Worm (Caenorhabditis elegans) whole organism, L4 larva: ENCODE results near the gene C26B9.7.
A peak's percentile ranks its signal among the peaks of the same experiment; 100 is the strongest.

Experiments used
- F26F4.8 ChIP-seq: fragments of 200-800 bp; sonication (Bioruptor generic); conservative IDR thresholded peaks from 2 replicates; pipeline ENCODE4 v1.3.6; 2022; ENCODE audit warnings: missing genetic modification characterization, missing compliant biosample characterization
- F37D6.2 ChIP-seq: sonication (generic microtip); optimal IDR thresholded peaks from 2 replicates; lab custom pipeline; 2016; ENCODE audit warnings: mild to moderate bottlenecking, missing genetic modification characterization, missing compliant biosample characterization
- T26A8.4 ChIP-seq: fragments of 200-800 bp; sonication (Bioruptor generic); IDR thresholded peaks from 2 replicates; pipeline ENCODE4 v1.3.6; 2022; ENCODE audit warnings: missing genetic modification characterization, missing compliant biosample characterization
- Y105C5A.15 ChIP-seq: fragments of 200-800 bp; sonication (Bioruptor generic); IDR thresholded peaks from 2 replicates; pipeline ENCODE4 v1.3.6; 2022; ENCODE audit warnings: missing genetic modification characterization, missing compliant biosample characterization
- Y48G9A.11 ChIP-seq: fragments of 200-800 bp; sonication (Bioruptor generic); IDR thresholded peaks from 2 replicates; pipeline ENCODE4 v1.3.6; 2022; ENCODE audit warnings: missing genetic modification reagents, missing genetic modification characterization, missing compliant biosample characterization
- Y5F2A.4 ChIP-seq: fragments of 200-800 bp; sonication (Bioruptor generic); optimal IDR thresholded peaks from 2 replicates; lab custom pipeline; 2018; ENCODE audit warnings: mild to moderate bottlenecking, missing genetic modification characterization, missing compliant biosample characterization
- Y75B8A.6 ChIP-seq: fragments of 200-800 bp; sonication (Bioruptor generic); IDR thresholded peaks from 2 replicates; pipeline ENCODE4 v1.3.6; 2022; ENCODE audit warnings: missing genetic modification reagents, missing genetic modification characterization, missing compliant biosample characterization
- ZK337.2 ChIP-seq: fragments of 200-800 bp; sonication (Bioruptor generic); IDR thresholded peaks from 2 replicates; pipeline ENCODE4 v1.3.6; 2022; ENCODE audit warnings: missing genetic modification reagents, missing genetic modification characterization, missing compliant biosample characterization
- ZK546.5 ChIP-seq, 2 experiments: sonication (generic microtip); optimal IDR thresholded peaks; 2 replicates each; lab custom pipeline; 2017; ENCODE audit warnings: missing biosample characterization in 2 of 2, missing genetic modification characterization in 2 of 2
- aha-1 ChIP-seq: fragments of 150-350 bp; peaks from one replicate; lab custom pipeline; 2014; ENCODE audit warnings: missing biosample characterization, missing genetic modification characterization
- ama-1 ChIP-seq: fragments of 150-350 bp; optimal IDR thresholded peaks from 2 replicates; lab custom pipeline; 2014; ENCODE audit warnings: inconsistent platforms, mixed read lengths
- arid-1 ChIP-seq: fragments of 200-800 bp; sonication (Bioruptor generic); conservative IDR thresholded peaks from 2 replicates; pipeline ENCODE4 v1.3.6; 2022; ENCODE audit warnings: missing genetic modification reagents, missing genetic modification characterization, missing compliant biosample characterization
- ceh-32 ChIP-seq: sonication (generic microtip); optimal IDR thresholded peaks from 2 replicates; lab custom pipeline; 2016; ENCODE audit warnings: mild to moderate bottlenecking, missing genetic modification characterization, missing compliant biosample characterization; ENCODE audit not compliant: poor library complexity
- ces-1 ChIP-seq: fragments of 150-350 bp; sonication (generic microtip); optimal IDR thresholded peaks from 4 replicates; lab custom pipeline; 2014; ENCODE audit warnings: missing biosample characterization, missing genetic modification reagents, missing genetic modification characterization
- cey-2 ChIP-seq: sonication (generic microtip); optimal IDR thresholded peaks from 3 replicates; lab custom pipeline; 2017; ENCODE audit warnings: missing genetic modification characterization, mild to moderate bottlenecking, missing compliant biosample characterization, antibody characterized with exemption, borderline replicate concordance; ENCODE audit not compliant: insufficient read depth
- daf-8 ChIP-seq: fragments of 200-800 bp; sonication (Bioruptor generic); IDR thresholded peaks from 2 replicates; pipeline ENCODE4 v1.3.6; 2022; ENCODE audit warnings: missing genetic modification characterization, missing compliant biosample characterization
- dmd-6 ChIP-seq: fragments of 200-800 bp; sonication (Bioruptor generic); IDR thresholded peaks from 2 replicates; pipeline ENCODE4 v1.3.6; 2022; ENCODE audit warnings: missing genetic modification reagents, missing genetic modification characterization, missing compliant biosample characterization
- dpl-1 ChIP-seq: fragments of 150-350 bp; optimal IDR thresholded peaks from 2 replicates; lab custom pipeline; 2014; ENCODE audit warnings: missing biosample characterization, missing genetic modification reagents, missing genetic modification characterization
- duxl-1 ChIP-seq: sonication (generic microtip); optimal IDR thresholded peaks from 2 replicates; lab custom pipeline; 2016; ENCODE audit warnings: mild to moderate bottlenecking, missing genetic modification characterization, moderate library complexity, missing compliant biosample characterization; ENCODE audit not compliant: poor library complexity
- dve-1 ChIP-seq: sonication (generic microtip); optimal IDR thresholded peaks from 2 replicates; lab custom pipeline; 2017; ENCODE audit warnings: antibody characterized with exemption, mild to moderate bottlenecking, missing genetic modification characterization, missing compliant biosample characterization; ENCODE audit not compliant: insufficient read depth
- egl-43 ChIP-seq: fragments of 200-800 bp; sonication (Bioruptor generic); IDR thresholded peaks from 2 replicates; pipeline ENCODE4 v1.3.6; 2022; ENCODE audit warnings: missing genetic modification reagents, missing genetic modification characterization, missing compliant biosample characterization
- hlh-11 ChIP-seq: fragments of 200-800 bp; sonication (Bioruptor generic); optimal IDR thresholded peaks from 2 replicates; lab custom pipeline; 2018; ENCODE audit warnings: mild to moderate bottlenecking, missing genetic modification characterization, missing compliant biosample characterization
- hlh-30 ChIP-seq: sonication (generic microtip); optimal IDR thresholded peaks from 2 replicates; lab custom pipeline; 2017; ENCODE audit warnings: antibody characterized with exemption, mild to moderate bottlenecking, missing genetic modification characterization, missing compliant biosample characterization; ENCODE audit not compliant: insufficient read depth
- jun-1 ChIP-seq: fragments of 150-350 bp; optimal IDR thresholded peaks from 2 replicates; lab custom pipeline; 2014; ENCODE audit warnings: missing biosample characterization, missing genetic modification reagents, missing genetic modification characterization
- lin-1 ChIP-seq: fragments of 200-800 bp; sonication (Bioruptor generic); IDR thresholded peaks from 2 replicates; pipeline ENCODE4 v1.3.6; 2022; ENCODE audit warnings: missing genetic modification reagents, missing genetic modification characterization, missing compliant biosample characterization
- lin-13 ChIP-seq: fragments of 150-350 bp; optimal IDR thresholded peaks from 2 replicates; lab custom pipeline; 2014; ENCODE audit warnings: missing biosample characterization, missing genetic modification reagents, missing genetic modification characterization
- lin-15B ChIP-seq: fragments of 150-350 bp; sonication (generic microtip); optimal IDR thresholded peaks from 3 replicates; lab custom pipeline; 2014; ENCODE audit warnings: missing biosample characterization, missing genetic modification characterization
- lin-29 ChIP-seq: fragments of 200-800 bp; sonication (Bioruptor generic); IDR thresholded peaks from 2 replicates; pipeline ENCODE4 v1.3.6; 2022; ENCODE audit warnings: missing genetic modification reagents, missing genetic modification characterization, missing compliant biosample characterization
- lin-38 ChIP-seq: fragments of 200-800 bp; sonication (Bioruptor generic); IDR thresholded peaks from 2 replicates; pipeline ENCODE4 v1.3.6; 2022; ENCODE audit warnings: missing genetic modification reagents, missing genetic modification characterization, missing compliant biosample characterization
- madf-5 ChIP-seq, 2 experiments: fragments of 200-800 bp; sonication (Bioruptor generic); IDR thresholded peaks; 2 replicates each; pipeline ENCODE4 v1.3.6; 2022; ENCODE audit warnings: missing compliant biosample characterization in 2 of 2, missing genetic modification characterization in 2 of 2
- mdl-1 ChIP-seq, 2 experiments: fragments of 150-350 bp in 1 of 2; sonication (generic microtip) in 1 of 2; optimal IDR thresholded peaks; 2 replicates each; lab custom pipeline; 2014 to 2017; ENCODE audit warnings: missing biosample characterization in 2 of 2, missing genetic modification characterization in 2 of 2
- mep-1 ChIP-seq: fragments of 150-350 bp; sonication (generic microtip); optimal IDR thresholded peaks from 3 replicates; lab custom pipeline; 2014; ENCODE audit warnings: missing biosample characterization, missing genetic modification characterization
- mxl-2 ChIP-seq: fragments of 200-800 bp; sonication (Bioruptor generic); conservative IDR thresholded peaks from 2 replicates; pipeline ENCODE4 v1.3.6; 2022; ENCODE audit warnings: missing genetic modification reagents, missing genetic modification characterization, missing compliant biosample characterization
- mxl-3 ChIP-seq: fragments of 200-800 bp; sonication (Bioruptor generic); optimal IDR thresholded peaks from 2 replicates; lab custom pipeline; 2018; ENCODE audit warnings: mild to moderate bottlenecking, missing genetic modification characterization, missing compliant biosample characterization
- nhr-11 ChIP-seq: fragments of 150-350 bp; optimal IDR thresholded peaks from 2 replicates; lab custom pipeline; 2014; ENCODE audit warnings: missing biosample characterization, missing genetic modification characterization
- nhr-111 ChIP-seq: fragments of 200-800 bp; sonication (Bioruptor generic); optimal IDR thresholded peaks from 2 replicates; lab custom pipeline; 2018; ENCODE audit warnings: mild to moderate bottlenecking, missing genetic modification characterization, missing compliant biosample characterization
- nhr-28 ChIP-seq: fragments of 150-350 bp; optimal IDR thresholded peaks from 2 replicates; lab custom pipeline; 2014; ENCODE audit warnings: missing biosample characterization, missing genetic modification characterization
- nhr-6 ChIP-seq: fragments of 150-350 bp; optimal IDR thresholded peaks from 2 replicates; lab custom pipeline; 2014; ENCODE audit warnings: missing biosample characterization, missing genetic modification characterization
- pha-4 ChIP-seq, 2 experiments: fragments of 150-350 bp in 1 of 2; fragments of 200-800 bp in 1 of 2; sonication (Bioruptor generic) in 1 of 2; IDR thresholded peaks in 1 of 2; optimal IDR thresholded peaks in 1 of 2; 2 replicates each; pipeline versions ENCODE4 v1.3.6 to Lab custom; 2014 to 2022; ENCODE audit warnings: missing genetic modification characterization in 2 of 2, missing genetic modification reagents in 2 of 2, missing biosample characterization in 1 of 2, missing compliant biosample characterization in 1 of 2
- php-3 ChIP-seq: fragments of 200-800 bp; sonication (Bioruptor generic); IDR thresholded peaks from 2 replicates; pipeline ENCODE4 v1.3.6; 2022; ENCODE audit warnings: missing genetic modification reagents, missing genetic modification characterization, missing compliant biosample characterization
- sdz-12 ChIP-seq: fragments of 200-800 bp; sonication (Bioruptor generic); optimal IDR thresholded peaks from 2 replicates; lab custom pipeline; 2018; ENCODE audit warnings: mild to moderate bottlenecking, missing genetic modification characterization, missing compliant biosample characterization
- snpc-4 ChIP-seq: fragments of 150-350 bp; optimal IDR thresholded peaks from 2 replicates; lab custom pipeline; 2014; ENCODE audit warnings: missing biosample characterization, missing genetic modification characterization
- spr-1 ChIP-seq: sonication (generic microtip); optimal IDR thresholded peaks from 2 replicates; lab custom pipeline; 2016; ENCODE audit warnings: mild to moderate bottlenecking, missing genetic modification characterization, missing compliant biosample characterization
- tag-97 ChIP-seq: fragments of 200-800 bp; sonication (Bioruptor generic); IDR thresholded peaks from 2 replicates; pipeline ENCODE4 v1.3.6; 2022; ENCODE audit warnings: missing genetic modification characterization, missing compliant biosample characterization
- tra-1 ChIP-seq: fragments of 200-800 bp; sonication (Bioruptor generic); IDR thresholded peaks from 2 replicates; pipeline ENCODE4 v1.3.6; 2022; ENCODE audit warnings: missing genetic modification reagents, missing genetic modification characterization, missing compliant biosample characterization
- unc-130 ChIP-seq: sonication (generic microtip); optimal IDR thresholded peaks from 2 replicates; lab custom pipeline; 2016; ENCODE audit warnings: missing genetic modification reagents, missing genetic modification characterization, missing compliant biosample characterization
- unc-39 ChIP-seq: sonication (generic microtip); optimal IDR thresholded peaks from 2 replicates; lab custom pipeline; 2017; ENCODE audit warnings: missing biosample characterization, missing genetic modification characterization
- unc-62 ChIP-seq, 3 experiments: fragments of 150-350 bp in 1 of 3; sonication (generic microtip); optimal IDR thresholded peaks in 2 of 3; peaks in 1 of 3; 1 replicate in 1 of 3; 2 replicates in 2 of 3; lab custom pipeline; 2014 to 2017; ENCODE audit warnings: missing biosample characterization in 3 of 3, missing genetic modification characterization in 3 of 3, missing genetic modification reagents in 3 of 3, missing genotype in 1 of 3
- zip-2 ChIP-seq: fragments of 150-350 bp; optimal IDR thresholded peaks from 2 replicates; lab custom pipeline; 2014; ENCODE audit warnings: missing biosample characterization, missing genetic modification characterization
- ztf-7 ChIP-seq: fragments of 150-350 bp; optimal IDR thresholded peaks from 2 replicates; lab custom pipeline; 2014; ENCODE audit warnings: missing biosample characterization, missing genetic modification characterization

Gene C26B9.7

ce11 chrX:5336498-5336897 is 5.6 kb upstream of the C26B9.7 start (continued):
- TF ChIP-seq unc-39 (tag; lab: Kevin White, UChicago) (no peak), mdl-1 (tag; optimal IDR thresholded peaks at IDR 0.05; lab: Kevin White, UChicago) (peak; percentile 46 to 92), unc-130 (GFP tag; lab: Kevin White, UChicago) (no peak), nhr-28 (tag; lab: Kevin White, UChicago) (peak; percentile 86), madf-5 (GFP tag; IDR thresholded peaks at IDR 0.05; lab: Robert Waterston, UW) (no peak), mep-1 (peak; percentile 81), egl-43 (GFP tag; lab: Robert Waterston, UW) (no peak), php-3 (peak; percentile 73; the same call in 1 of the 2 replicates), duxl-1 (tag; lab: Kevin White, UChicago) (peak; percentile 30), Y48G9A.11 (no peak), daf-8 (no peak), zip-2 (tag; lab: Kevin White, UChicago) (no peak), spr-1 (tag; lab: Kevin White, UChicago) (peak; percentile 21), tra-1 (GFP tag; lab: Robert Waterston, UW) (no peak), hlh-30 (tag; lab: Kevin White, UChicago) (peak; percentile 95), dve-1 (tag; lab: Kevin White, UChicago) (peak; percentile 68), Y75B8A.6 (GFP tag; lab: Robert Waterston, UW) (no peak), ces-1 (GFP tag; lab: Kevin White, UChicago) (no peak), dpl-1 (GFP tag; lab: Kevin White, UChicago) (no peak), nhr-6 (tag; lab: Kevin White, UChicago) (no peak), ceh-32 (no peak), mxl-3 (GFP tag; lab: Kevin White, UChicago) (peak; percentile 92), ztf-7 (tag; lab: Kevin White, UChicago) (no peak), hlh-11 (tag; lab: Kevin White, UChicago) (peak; percentile 89), Y5F2A.4 (GFP tag; lab: Kevin White, UChicago) (no peak), ZK337.2 (GFP tag; lab: Robert Waterston, UW) (no peak), F26F4.8 (GFP tag; lab: Robert Waterston, UW) (no peak), mxl-2 (GFP tag; lab: Robert Waterston, UW) (no peak), aha-1 (tag; lab: Kevin White, UChicago) (peak; percentile 93), snpc-4 (tag; lab: Kevin White, UChicago) (no peak), ama-1 (lab: Kevin White, UChicago) (no peak), Y105C5A.15 (GFP tag; lab: Robert Waterston, UW) (no peak), sdz-12 (GFP tag; lab: Kevin White, UChicago) (no peak), lin-1 (peak; percentile 62; the same call in 1 of the 2 replicates), lin-38 (GFP tag; lab: Robert Waterston, UW) (no peak), jun-1 (tag; lab: Kevin White, UChicago) (peak; percentile 26), nhr-11 (tag; lab: Kevin White, UChicago) (peak; percentile 55), lin-29 (GFP tag; lab: Robert Waterston, UW) (no peak), pha-4 (GFP tag; IDR thresholded peaks at IDR 0.05; lab: Robert Waterston, UW) (no peak), pha-4 (tag; optimal IDR thresholded peaks at IDR 0.05; lab: Kevin White, UChicago) (no peak), arid-1 (GFP tag; lab: Robert Waterston, UW) (no peak), nhr-111 (GFP tag; lab: Kevin White, UChicago) (no peak), T26A8.4 (GFP tag; lab: Robert Waterston, UW) (peak; percentile 59), lin-15B (tag; lab: Kevin White, UChicago) (no peak), cey-2 (tag; lab: Kevin White, UChicago) (no peak), unc-62 (GFP tag; optimal IDR thresholded peaks at IDR 0.05 in 1 of 2; lab: Kevin White, UChicago) (peak in 1 of 2 experiments; percentile 95), unc-62 (tag; optimal IDR thresholded peaks at IDR 0.05; lab: Kevin White, UChicago) (no peak), ZK546.5 (tag; optimal IDR thresholded peaks at IDR 0.05; lab: Kevin White, UChicago) (no peak), dmd-6 (peak; percentile 67), lin-13 (GFP tag; lab: Kevin White, UChicago) (no peak), tag-97 (GFP tag; lab: Robert Waterston, UW) (no peak), F37D6.2 (tag; lab: Kevin White, UChicago) (peak; percentile 53)
